Worm (Caenorhabditis elegans): Measurements from ENCODE around the gene nhr-204.

nhr-204 gene

DNA sequence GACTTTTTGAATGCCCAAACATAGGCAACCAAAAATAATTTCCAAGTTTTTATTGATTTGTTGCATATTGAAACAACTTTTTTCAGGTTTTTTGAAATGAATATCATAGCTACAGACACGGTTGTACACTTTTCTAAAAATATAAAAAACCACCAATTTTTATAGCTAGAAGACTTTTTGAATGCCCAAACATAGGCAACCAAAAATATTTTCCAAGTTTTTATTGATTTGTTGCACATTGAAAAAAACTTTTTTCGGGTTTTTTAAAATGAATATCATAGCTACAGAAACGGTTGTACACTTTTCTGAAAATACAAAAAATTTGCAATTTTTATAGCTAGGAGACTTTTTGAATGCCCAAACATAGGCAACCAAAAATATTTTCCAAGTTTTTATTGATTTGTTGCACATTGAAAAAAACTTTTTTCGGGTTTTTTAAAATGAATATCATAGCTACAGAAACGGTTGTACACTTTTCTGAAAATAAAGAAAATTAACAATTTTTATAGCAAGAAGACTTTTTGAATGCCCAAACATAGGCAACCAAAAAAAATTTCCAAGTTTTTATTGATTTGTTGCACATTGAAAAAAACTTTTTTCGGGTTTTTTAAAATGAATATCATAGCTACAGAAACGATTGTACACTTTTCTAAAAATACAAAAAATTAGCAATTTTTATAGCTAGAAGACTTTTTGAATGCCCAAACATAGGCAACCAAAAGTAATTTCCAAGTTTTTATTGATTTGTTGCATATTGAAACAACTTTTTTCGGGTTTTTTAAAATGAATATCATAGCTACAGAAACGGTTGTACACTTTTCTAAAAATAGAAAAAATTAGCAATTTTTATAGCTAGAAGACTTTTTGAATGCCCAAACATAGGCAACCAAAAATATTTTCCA, 6.7 kb upstream of the nhr-204 start:
- TF ChIP-seq nhr-76 (tag; optimal IDR thresholded peaks at IDR 0.05) (peak; percentile 32), nhr-67 (tag; optimal IDR thresholded peaks at IDR 0.05) (peak; percentile 8), fkh-10 (GFP tag; optimal IDR thresholded peaks at IDR 0.05) (peak; percentile 86), daf-12 (tag; optimal IDR thresholded peaks at IDR 0.05) (peak; percentile 20), fos-1 (tag; optimal IDR thresholded peaks at IDR 0.05) (peak; percentile 8)

DNA sequence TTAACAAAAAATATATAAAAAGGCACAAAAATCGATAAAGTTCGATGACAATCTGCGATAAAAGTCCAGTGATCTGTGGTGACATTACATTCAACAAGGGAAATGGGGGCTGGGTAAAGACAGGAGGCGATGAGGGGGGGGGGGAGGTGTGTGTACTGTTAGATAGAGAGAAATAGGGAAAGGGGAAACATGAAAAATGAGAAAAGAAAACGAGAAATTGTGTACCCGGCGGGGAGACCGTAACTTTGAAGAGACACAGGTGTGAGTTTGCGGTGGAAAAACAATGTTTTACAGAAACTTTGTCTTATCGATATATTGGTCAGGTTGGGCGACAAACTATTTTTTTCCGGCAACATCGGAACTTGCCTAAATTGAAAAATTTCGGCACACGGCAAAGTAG, 1.7 kb upstream of the nhr-204 start:
- TF ChIP-seq pha-4 (tag; optimal IDR thresholded peaks at IDR 0.05) (peak; percentile 53), tbx-2 (tag; optimal IDR thresholded peaks at IDR 0.05) (no peak), hmg-11 (tag; optimal IDR thresholded peaks at IDR 0.05) (peak; percentile 4), ceh-82 (tag; optimal IDR thresholded peaks at IDR 0.05) (no peak)

ce11 chrV:254591-254990, 4.0 kb downstream of the nhr-204 start, which contains the start of gene str-121:
str-121 (minus strand) TSS chrV:254691.
- TF ChIP-seq ceh-82 (tag; optimal IDR thresholded peaks at IDR 0.05) (no peak), nhr-43 (tag; optimal IDR thresholded peaks at IDR 0.05; ENCODE audit: poor library complexity, severe bottlenecking) (no peak)

ce11 chrV:251652-252051, 7.0 kb downstream of the nhr-204 start, which contains the start of gene oac-39:
oac-39 (minus strand) TSS chrV:251752.
- no peak for TF ChIP-seq pha-4 (tag; optimal IDR thresholded peaks at IDR 0.05)
- TF ChIP-seq jun-1 (tag; optimal IDR thresholded peaks at IDR 0.05), result no peak
- TF ChIP-seq nhr-25 (tag; optimal IDR thresholded peaks at IDR 0.05), result no peak
- no peak for TF ChIP-seq fos-1 (tag; optimal IDR thresholded peaks at IDR 0.05)
- TF ChIP-seq nhr-76 (tag; optimal IDR thresholded peaks at IDR 0.05), result no peak
- no peak for TF ChIP-seq sea-2 (GFP tag; optimal IDR thresholded peaks at IDR 0.05)
- TF ChIP-seq nhr-23 (tag; optimal IDR thresholded peaks at IDR 0.05), result no peak
- no peak for TF ChIP-seq lsy-12 (tag; optimal IDR thresholded peaks at IDR 0.05)
- TF ChIP-seq pqm-1 (tag; optimal IDR thresholded peaks at IDR 0.05), result no peak
- TF ChIP-seq skn-1 (tag; optimal IDR thresholded peaks at IDR 0.05), result no peak
- TF ChIP-seq snpc-4 (tag; optimal IDR thresholded peaks at IDR 0.05), result no peak
- no peak for TF ChIP-seq aly-2 (tag; optimal IDR thresholded peaks at IDR 0.05)
- TF ChIP-seq nhr-67 (tag; optimal IDR thresholded peaks at IDR 0.05), result no peak
- TF ChIP-seq ztf-11 (tag; optimal IDR thresholded peaks at IDR 0.05), result no peak

DNA sequence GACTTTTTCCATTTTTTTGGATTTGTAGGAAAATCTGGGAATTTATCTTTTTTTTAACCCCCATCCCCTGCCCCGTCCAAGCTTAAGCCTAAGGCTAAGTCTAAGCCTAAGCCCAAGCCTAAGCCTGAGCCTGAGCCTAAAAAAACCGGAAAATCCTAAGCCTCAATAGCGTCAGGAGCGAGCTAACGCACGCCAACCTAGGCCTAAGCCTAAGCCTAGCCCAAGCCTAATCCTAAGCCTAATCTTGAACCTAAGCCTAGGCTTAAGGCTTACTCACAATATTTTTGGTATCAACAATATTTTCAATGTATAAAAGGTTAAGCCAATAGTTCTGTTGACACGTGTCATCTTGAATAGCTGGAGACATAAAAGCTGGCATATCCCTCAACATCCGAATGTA, 10.0 kb downstream of the nhr-204 start:
- TF ChIP-seq snpc-4 (tag; optimal IDR thresholded peaks at IDR 0.05), result no peak
- TF ChIP-seq nfya-1 (tag; optimal IDR thresholded peaks at IDR 0.05; ENCODE audit: insufficient read depth), result no peak
- no peak for TF ChIP-seq nhr-25 (tag; optimal IDR thresholded peaks at IDR 0.05)
- TF ChIP-seq sea-2 (GFP tag; optimal IDR thresholded peaks at IDR 0.05), result no peak
- TF ChIP-seq nhr-237 (tag; optimal IDR thresholded peaks at IDR 0.05), result no peak
- no peak for TF ChIP-seq elt-2 (tag; optimal IDR thresholded peaks at IDR 0.05)
- TF ChIP-seq jun-1 (tag; optimal IDR thresholded peaks at IDR 0.05), result no peak
- no peak for TF ChIP-seq lin-15B (tag; optimal IDR thresholded peaks at IDR 0.05)
- no peak for TF ChIP-seq nhr-43 (tag; optimal IDR thresholded peaks at IDR 0.05; ENCODE audit: poor library complexity, severe bottlenecking)
- no peak for TF ChIP-seq skn-1 (tag; optimal IDR thresholded peaks at IDR 0.05)
- no peak for TF ChIP-seq elt-1 (tag; optimal IDR thresholded peaks at IDR 0.05)
- no peak for TF ChIP-seq nhr-76 (tag; optimal IDR thresholded peaks at IDR 0.05)
- no peak for TF ChIP-seq ceh-82 (tag; optimal IDR thresholded peaks at IDR 0.05)
- TF ChIP-seq egl-5 (tag; optimal IDR thresholded peaks at IDR 0.05), result no peak

ce11 chrV:247576-247975, 11.1 kb downstream of the nhr-204 start:
- TF ChIP-seq sea-2 (GFP tag; optimal IDR thresholded peaks at IDR 0.05) (no peak), nfya-1 (tag; optimal IDR thresholded peaks at IDR 0.05; ENCODE audit: insufficient read depth) (peak; percentile 81)

DNA sequence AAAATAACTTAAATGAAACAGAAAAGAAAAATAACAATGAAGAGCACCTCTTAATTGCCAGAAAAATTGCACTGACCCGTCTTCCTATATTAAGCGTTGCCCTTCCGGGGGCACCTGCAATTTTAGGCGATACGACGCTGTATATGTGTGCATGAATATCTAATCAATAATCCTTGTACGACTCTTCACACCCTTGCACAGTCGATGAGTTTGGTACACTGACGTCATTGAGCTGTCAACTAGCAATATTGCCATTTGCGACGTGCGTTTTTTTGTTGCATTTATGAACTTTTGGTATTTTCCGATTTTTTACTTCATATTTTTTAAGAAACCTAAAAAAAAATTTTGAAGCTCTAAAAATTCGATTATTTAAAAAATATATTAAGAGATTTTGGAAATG, 12.5 kb downstream of the nhr-204 start, which contains the start of gene kin-34:
Gene kin-34 (minus strand): TSS at position 101 of the 400 bp plus-strand sequence.
- TF ChIP-seq fos-1 (tag; optimal IDR thresholded peaks at IDR 0.05) (no peak), egl-27 (tag; optimal IDR thresholded peaks at IDR 0.05) (no peak), pha-4 (tag; optimal IDR thresholded peaks at IDR 0.05) (no peak), lsy-12 (tag; optimal IDR thresholded peaks at IDR 0.05) (no peak), daf-12 (tag; optimal IDR thresholded peaks at IDR 0.05) (no peak), nhr-43 (tag; optimal IDR thresholded peaks at IDR 0.05; ENCODE audit: poor library complexity, severe bottlenecking) (no peak), nhr-11 (tag; optimal IDR thresholded peaks at IDR 0.05) (no peak), zag-1 (tag; optimal IDR thresholded peaks at IDR 0.05) (no peak), egl-5 (tag; optimal IDR thresholded peaks at IDR 0.05) (no peak), skn-1 (tag; optimal IDR thresholded peaks at IDR 0.05) (no peak), fkh-2 (tag; optimal IDR thresholded peaks at IDR 0.05) (no peak), jun-1 (tag; optimal IDR thresholded peaks at IDR 0.05) (no peak), ztf-4 (tag; optimal IDR thresholded peaks at IDR 0.05) (no peak)
